Fruit fly (Drosophila melanogaster): Measurements from ENCODE around the gene CG43703.

Gene CG43703

dm6 chr2L:3789290-3790067 is 24.2 kb downstream of the CG43703 start (continued):
- TF ChIP-seq TFAM (GFP tag; optimal IDR thresholded peaks at IDR 0.05) (no peak), fd3F (GFP tag; optimal IDR thresholded peaks at IDR 0.05) (no peak), lov (optimal IDR thresholded peaks at IDR 0.05) (no peak), lov (GFP tag; IDR thresholded peaks at IDR 0.05) (peak; percentile 84; the same call in 2 of the 3 replicates), NfI (GFP tag; optimal IDR thresholded peaks at IDR 0.05) (peak; percentile 55), CrebB (tag; optimal IDR thresholded peaks at IDR 0.05) (peak; percentile 54), CG13894 (tag; optimal IDR thresholded peaks at IDR 0.05) (no peak), CG10147 (GFP tag; optimal IDR thresholded peaks at IDR 0.05) (no peak), wor (GFP tag; IDR thresholded peaks at IDR 0.05) (peak; percentile 77), Dll (GFP tag; IDR thresholded peaks at IDR 0.05; ENCODE audit: partially characterized antibody) (no peak), gt (GFP tag; IDR thresholded peaks at IDR 0.05) (peak; percentile 67; the same call in 1 of the 2 replicates), E2f1 (GFP tag; IDR thresholded peaks at IDR 0.05) (peak; percentile 80), CG15696 (tag; optimal IDR thresholded peaks at IDR 0.05) (peak; percentile 27), Side (GFP tag; optimal IDR thresholded peaks at IDR 0.05) (no peak), Hmr (GFP tag; optimal IDR thresholded peaks at IDR 0.05) (peak; percentile 41), CG10431 (GFP tag; optimal IDR thresholded peaks at IDR 0.05) (peak; percentile 82), CG9437 (GFP tag; optimal IDR thresholded peaks at IDR 0.05) (peak; percentile 81), CG12219 (GFP tag; optimal IDR thresholded peaks at IDR 0.05) (peak; percentile 16), al (GFP tag; IDR thresholded peaks at IDR 0.05) (no peak), nerfin-2 (GFP tag; IDR thresholded peaks at IDR 0.05; ENCODE audit: partially characterized antibody) (no peak), Med (GFP tag) (peak; percentile 49), tll (GFP tag; optimal IDR thresholded peaks at IDR 0.05) (no peak), Atf3 (GFP tag; optimal IDR thresholded peaks at IDR 0.05) (no peak), sob (GFP tag; IDR thresholded peaks at IDR 0.05) (peak; percentile 68), so (GFP tag; IDR thresholded peaks at IDR 0.05) (peak; percentile 67), slp2 (GFP tag; optimal IDR thresholded peaks at IDR 0.05) (no peak), CG4404 (GFP tag; IDR thresholded peaks at IDR 0.05) (peak; percentile 38; the same call in 1 of the 2 replicates), Atf6 (GFP tag; IDR thresholded peaks at IDR 0.05) (peak; percentile 38; the same call in 1 of the 2 replicates), CHES-1-like (GFP tag; optimal IDR thresholded peaks at IDR 0.05) (no peak), zen2 (GFP tag; IDR thresholded peaks at IDR 0.05; ENCODE audit: partially characterized antibody) (no peak), br (optimal IDR thresholded peaks at IDR 0.05) (no peak), CG7786 (GFP tag; optimal IDR thresholded peaks at IDR 0.05) (no peak), C15 (GFP tag; IDR thresholded peaks at IDR 0.05) (no peak), CG18262 (tag; optimal IDR thresholded peaks at IDR 0.05) (peak; percentile 94), Gsc (GFP tag; IDR thresholded peaks at IDR 0.05) (no peak; the same call in 1 of the 2 replicates), NC2α (GFP tag; optimal IDR thresholded peaks at IDR 0.05) (no peak), ERR (GFP tag; optimal IDR thresholded peaks at IDR 0.05) (no peak), CG18599 (GFP tag; optimal IDR thresholded peaks at IDR 0.05) (peak; percentile 72), CG11695 (GFP tag; IDR thresholded peaks at IDR 0.05) (peak; percentile 72), fu2 (GFP tag; optimal IDR thresholded peaks at IDR 0.05) (no peak), CG6683 (GFP tag; optimal IDR thresholded peaks at IDR 0.05) (peak; percentile 29), gro (GFP tag; optimal IDR thresholded peaks at IDR 0.05) (no peak), vnd (GFP tag; IDR thresholded peaks at IDR 0.05; ENCODE audit: partially characterized antibody) (no peak), CG8388 (GFP tag; optimal IDR thresholded peaks at IDR 0.05) (peak; percentile 92), sqz (GFP tag; optimal IDR thresholded peaks at IDR 0.05) (peak; percentile 51), Neu2 (GFP tag; optimal IDR thresholded peaks at IDR 0.05; ENCODE audit: borderline replicate concordance) (no peak), odd (GFP tag; optimal IDR thresholded peaks at IDR 0.05) (peak; percentile 24), B-H2 (GFP tag; optimal IDR thresholded peaks at IDR 0.05) (no peak), CG43689 (GFP tag; IDR thresholded peaks at IDR 0.05) (peak; percentile 34; the same call in 1 of the 2 replicates)

Data from whole organism, embryonic.